Fruit fly (Drosophila melanogaster): Measurements from ENCODE around the gene Prp6.

Prp6 gene

dm6 chr3L:18870027-18870426 lies 35.1 kb upstream of the Prp6 start, which contains the start of gene Blos3 (continued):
- TF ChIP-seq bbx (GFP tag; IDR thresholded peaks at IDR 0.05; ENCODE audit: partially characterized antibody): no peak
- TF ChIP-seq gce (GFP tag; IDR thresholded peaks at IDR 0.05): no peak
- TF ChIP-seq CG33557 (GFP tag; optimal IDR thresholded peaks at IDR 0.05): no peak
- peak; percentile 30 for TF ChIP-seq CG8089 (GFP tag; optimal IDR thresholded peaks at IDR 0.05)
- no peak for TF ChIP-seq psq (GFP tag; optimal IDR thresholded peaks at IDR 0.05)
- TF ChIP-seq grau (tag; optimal IDR thresholded peaks at IDR 0.05): peak; percentile 47
- TF ChIP-seq CoRest (tag; optimal IDR thresholded peaks at IDR 0.05): peak; percentile 54
- no peak for TF ChIP-seq unpg (GFP tag; optimal IDR thresholded peaks at IDR 0.05)
- TF ChIP-seq CG7963 (GFP tag; IDR thresholded peaks at IDR 0.05; ENCODE audit: partially characterized antibody): no peak
- TF ChIP-seq dm (GFP tag; optimal IDR thresholded peaks at IDR 0.05): no peak
- TF ChIP-seq CG1233 (GFP tag; optimal IDR thresholded peaks at IDR 0.05): peak; percentile 24
- TF ChIP-seq ato (GFP tag; IDR thresholded peaks at IDR 0.05; ENCODE audit: partially characterized antibody): no peak
- TF ChIP-seq Neu2 (GFP tag; optimal IDR thresholded peaks at IDR 0.05; ENCODE audit: borderline replicate concordance): no peak
- TF ChIP-seq Awh (GFP tag; IDR thresholded peaks at IDR 0.05): peak; percentile 38; the same call in 1 of the 2 replicates
- no peak for TF ChIP-seq CG3407 (GFP tag; optimal IDR thresholded peaks at IDR 0.05)
- TF ChIP-seq CG2116 (GFP tag; optimal IDR thresholded peaks at IDR 0.05): no peak
- peak; percentile 60 for TF ChIP-seq Meics (GFP tag; optimal IDR thresholded peaks at IDR 0.05)
- peak; percentile 23 for TF ChIP-seq caup (GFP tag; optimal IDR thresholded peaks at IDR 0.05; ENCODE audit: severe bottlenecking)
- no peak for TF ChIP-seq Vsx1 (GFP tag; optimal IDR thresholded peaks at IDR 0.05)
- TF ChIP-seq CG4282 (GFP tag; optimal IDR thresholded peaks at IDR 0.05): no peak
- no peak for TF ChIP-seq kni (GFP tag; optimal IDR thresholded peaks at IDR 0.05)
- TF ChIP-seq tio (GFP tag; optimal IDR thresholded peaks at IDR 0.05): peak; percentile 19
- TF ChIP-seq Drgx (GFP tag; IDR thresholded peaks at IDR 0.05): peak; percentile 27; the same call in 1 of the 2 replicates
- TF ChIP-seq CG8388 (GFP tag; optimal IDR thresholded peaks at IDR 0.05): no peak
- TF ChIP-seq gcm2 (GFP tag; optimal IDR thresholded peaks at IDR 0.05): no peak
- TF ChIP-seq Bteb2 (GFP tag; optimal IDR thresholded peaks at IDR 0.05): no peak
- TF ChIP-seq CG11504 (tag; optimal IDR thresholded peaks at IDR 0.05): no peak
- no peak for TF ChIP-seq ash1 (GFP tag; optimal IDR thresholded peaks at IDR 0.05)
- no peak for TF ChIP-seq Lim3 (GFP tag; IDR thresholded peaks at IDR 0.05)
- no peak for TF ChIP-seq prd (optimal IDR thresholded peaks at IDR 0.05)
- TF ChIP-seq prd (GFP tag; IDR thresholded peaks at IDR 0.05): peak; percentile 54
- peak; percentile 29 for TF ChIP-seq Sry-δ (GFP tag; optimal IDR thresholded peaks at IDR 0.05)
- no peak for TF ChIP-seq hkb (optimal IDR thresholded peaks at IDR 0.05)
- 0 out of 2 replicates have a peak, but pooled peaks have one; percentile 34 for TF ChIP-seq hkb (GFP tag; IDR thresholded peaks at IDR 0.05)
- no peak for TF ChIP-seq grn (GFP tag; optimal IDR thresholded peaks at IDR 0.05)
- peak; percentile 11 for TF ChIP-seq sima (GFP tag; optimal IDR thresholded peaks at IDR 0.05)
- TF ChIP-seq vnd (GFP tag; IDR thresholded peaks at IDR 0.05; ENCODE audit: partially characterized antibody): no peak
- TF ChIP-seq bowl (GFP tag; IDR thresholded peaks at IDR 0.05): no peak
- TF ChIP-seq mirr (GFP tag; optimal IDR thresholded peaks at IDR 0.05): no peak
- TF ChIP-seq Lpt (GFP tag; optimal IDR thresholded peaks at IDR 0.05): no peak
- TF ChIP-seq toy (GFP tag; IDR thresholded peaks at IDR 0.05): no peak
- TF ChIP-seq tap (tag; optimal IDR thresholded peaks at IDR 0.05): no peak
- TF ChIP-seq C15 (GFP tag; IDR thresholded peaks at IDR 0.05): no peak
- no peak for TF ChIP-seq HmgD (GFP tag; optimal IDR thresholded peaks at IDR 0.05)
- no peak for TF ChIP-seq sc (optimal IDR thresholded peaks at IDR 0.05)
- TF ChIP-seq sc (GFP tag; optimal IDR thresholded peaks at IDR 0.05): no peak
- peak; percentile 17 for TF ChIP-seq CG4328 (GFP tag; optimal IDR thresholded peaks at IDR 0.05)
- peak; percentile 29 for TF ChIP-seq crc (GFP tag; optimal IDR thresholded peaks at IDR 0.05)
- peak; percentile 65 for TF ChIP-seq slbo (GFP tag; IDR thresholded peaks at IDR 0.05)
- TF ChIP-seq gro (GFP tag; optimal IDR thresholded peaks at IDR 0.05): peak; percentile 83
- no peak for TF ChIP-seq rib (GFP tag; IDR thresholded peaks at IDR 0.05)
- TF ChIP-seq Dad (GFP tag; optimal IDR thresholded peaks at IDR 0.05): peak; percentile 15

Data from whole organism, embryonic.